Fruit fly (Drosophila melanogaster) whole organism, wandering third instar larva: ENCODE measurements around the gene CG34258.
A peak's percentile ranks its signal among the peaks of the same experiment; 100 is the strongest.

Experiments
- CG9705 ChIP-seq: fragments of 200-800 bp; sonication (Bioruptor generic); optimal IDR thresholded peaks from 2 replicates; lab custom pipeline; 2018; ENCODE audit warnings: missing biosample characterization, mild to moderate bottlenecking, missing genetic modification characterization
- CrebA ChIP-seq: fragments of 200-800 bp; sonication (Bioruptor generic); optimal IDR thresholded peaks from 2 replicates; lab custom pipeline; 2016; ENCODE audit warnings: missing biosample characterization, mild to moderate bottlenecking, missing genetic modification characterization, borderline replicate concordance
- Dif ChIP-seq: fragments of 200-275, 200-300 bp; sonication (Bioruptor generic); optimal IDR thresholded peaks from 2 replicates; lab custom pipeline; 2018; ENCODE audit warnings: missing biosample characterization, missing genetic modification characterization; ENCODE audit not compliant: partially characterized antibody
- GATAd ChIP-seq: sonication (Bioruptor generic); optimal IDR thresholded peaks from 2 replicates; lab custom pipeline; 2016; ENCODE audit warnings: missing biosample characterization, missing genetic modification characterization
- HLH106 ChIP-seq: fragments of 200-800 bp; optimal IDR thresholded peaks from 3 replicates; lab custom pipeline; 2019; ENCODE audit warnings: missing biosample characterization, mild to moderate bottlenecking, missing genetic modification characterization, moderate library complexity
- Hnf4 ChIP-seq: fragments of 200-800 bp; sonication (Bioruptor generic); optimal IDR thresholded peaks from 2 replicates; lab custom pipeline; 2016; ENCODE audit warnings: missing biosample characterization, mild to moderate bottlenecking, missing genetic modification characterization
- Hr83 ChIP-seq: fragments of 200-300 bp; sonication (Bioruptor generic); optimal IDR thresholded peaks from 2 replicates; lab custom pipeline; 2016; ENCODE audit warnings: missing biosample characterization, mild to moderate bottlenecking, missing genetic modification characterization, moderate library complexity; ENCODE audit not compliant: poor library complexity, severe bottlenecking
- Mio ChIP-seq: sonication (Bioruptor generic); optimal IDR thresholded peaks from 2 replicates; lab custom pipeline; 2016; ENCODE audit warnings: missing biosample characterization, missing genetic modification characterization
- OdsH ChIP-seq: fragments of 200-800 bp; sonication (Bioruptor generic); optimal IDR thresholded peaks from 2 replicates; lab custom pipeline; 2016; ENCODE audit warnings: missing biosample characterization, mild to moderate bottlenecking, missing genetic modification characterization
- Rel ChIP-seq, 2 experiments: fragments of 200-800 bp; sonication (Bioruptor generic) in 1 of 2; optimal IDR thresholded peaks; 2 replicates in 1 of 2; 3 replicates in 1 of 2; lab custom pipeline; 2016 to 2019; ENCODE audit warnings: mild to moderate bottlenecking in 2 of 2, missing biosample characterization in 2 of 2, missing genetic modification characterization in 2 of 2, moderate library complexity in 1 of 2
- Sp1 ChIP-seq: fragments of 200-800 bp; sonication (Bioruptor generic); optimal IDR thresholded peaks from 3 replicates; lab custom pipeline; 2019; ENCODE audit warnings: missing biosample characterization, mild to moderate bottlenecking, missing genetic modification characterization, moderate library complexity
- Vsx2 ChIP-seq: fragments of 200-300, 225-300 bp; sonication (Bioruptor generic); optimal IDR thresholded peaks from 2 replicates; lab custom pipeline; 2018; ENCODE audit warnings: missing biosample characterization, missing genetic modification characterization; ENCODE audit not compliant: partially characterized antibody
- dl ChIP-seq, 2 experiments: fragments of 175-275, 200-275 bp in 1 of 2; fragments of 200-275 bp in 1 of 2; sonication (Bioruptor generic); optimal IDR thresholded peaks; lab custom pipeline; 2018; ENCODE audit warnings: mild to moderate bottlenecking in 2 of 2, missing biosample characterization in 2 of 2, missing genetic modification characterization in 2 of 2, moderate library complexity in 2 of 2; ENCODE audit not compliant: partially characterized antibody in 2 of 2, insufficient read depth in 1 of 2
- ey ChIP-seq: fragments of 200-800 bp; sonication (Bioruptor generic); optimal IDR thresholded peaks from 2 replicates; lab custom pipeline; 2016; ENCODE audit warnings: missing biosample characterization, missing genetic modification characterization
- fru ChIP-seq: fragments of 200-800 bp; sonication (Bioruptor generic); optimal IDR thresholded peaks from 3 replicates; lab custom pipeline; 2016; ENCODE audit warnings: missing biosample characterization, mild to moderate bottlenecking, missing genetic modification characterization
- h ChIP-seq: fragments of 200-800 bp; sonication (Bioruptor generic); optimal IDR thresholded peaks from 3 replicates; lab custom pipeline; 2016; ENCODE audit warnings: missing biosample characterization, mild to moderate bottlenecking, missing genetic modification characterization
- lola ChIP-seq: fragments of >200 bp; optimal IDR thresholded peaks from 2 replicates; lab custom pipeline; 2017; ENCODE audit warnings: missing biosample characterization, missing genetic modification characterization
- pan ChIP-seq: fragments of >200 bp; optimal IDR thresholded peaks from 2 replicates; lab custom pipeline; 2017
- psq ChIP-seq: fragments of 200-800 bp; sonication (Bioruptor generic); optimal IDR thresholded peaks from 3 replicates; lab custom pipeline; 2017; ENCODE audit warnings: missing biosample characterization, mild to moderate bottlenecking, missing genetic modification characterization, moderate library complexity
- rgr ChIP-seq: fragments of 200-800 bp; sonication (Bioruptor generic); optimal IDR thresholded peaks from 3 replicates; lab custom pipeline; 2016; ENCODE audit warnings: missing biosample characterization, mild to moderate bottlenecking, missing genetic modification characterization
- sv ChIP-seq: fragments of 200-800 bp; sonication (Bioruptor generic); optimal IDR thresholded peaks from 3 replicates; lab custom pipeline; 2016; ENCODE audit warnings: missing biosample characterization, missing genetic modification characterization
- tai ChIP-seq: sonication (Bioruptor generic); optimal IDR thresholded peaks from 2 replicates; lab custom pipeline; 2016; ENCODE audit warnings: missing biosample characterization, missing genetic modification characterization
- usp ChIP-seq: fragments of >200 bp; optimal IDR thresholded peaks from 2 replicates; lab custom pipeline; 2017; ENCODE audit warnings: missing biosample characterization, missing genetic modification characterization
- woc ChIP-seq: sonication (Bioruptor generic); optimal IDR thresholded peaks from 2 replicates; lab custom pipeline; 2016; ENCODE audit warnings: missing biosample characterization, mild to moderate bottlenecking, missing genetic modification characterization

Gene CG34258

DNA sequence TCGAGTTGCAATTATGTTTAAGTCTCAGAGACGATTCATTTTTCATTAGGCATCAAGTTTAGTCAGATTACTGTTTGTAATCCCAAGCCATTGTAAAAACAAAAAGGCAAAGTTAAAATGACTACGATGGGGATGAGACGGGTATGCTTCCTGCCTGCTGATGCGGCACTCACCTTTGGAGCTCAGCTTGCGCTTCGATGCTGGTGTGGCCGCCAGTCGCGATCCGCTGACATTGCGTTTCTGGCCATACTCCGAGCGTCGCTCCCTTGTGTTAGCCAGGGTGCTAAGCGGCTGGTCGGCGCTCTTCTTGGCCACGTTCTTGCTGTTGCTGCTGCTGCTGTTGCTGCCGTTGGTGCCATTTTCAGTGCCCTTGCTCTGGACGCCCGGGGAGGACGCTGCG is 31.8 kb downstream of the CG34258 start:
- TF ChIP-seq GATAd (no peak), CG9705 (no peak), Mio (no peak), dl (GFP tag; optimal IDR thresholded peaks at IDR 0.05; lab: Kevin White, UChicago; ENCODE audit: insufficient read depth in 1 of 2, partially characterized antibody in 2 of 2) (no peak), Hnf4 (GFP tag; lab: Kevin White, UChicago) (no peak), usp (GFP tag; lab: Kevin White, UChicago) (no peak), fru (GFP tag; lab: Kevin White, UChicago) (no peak)

DNA sequence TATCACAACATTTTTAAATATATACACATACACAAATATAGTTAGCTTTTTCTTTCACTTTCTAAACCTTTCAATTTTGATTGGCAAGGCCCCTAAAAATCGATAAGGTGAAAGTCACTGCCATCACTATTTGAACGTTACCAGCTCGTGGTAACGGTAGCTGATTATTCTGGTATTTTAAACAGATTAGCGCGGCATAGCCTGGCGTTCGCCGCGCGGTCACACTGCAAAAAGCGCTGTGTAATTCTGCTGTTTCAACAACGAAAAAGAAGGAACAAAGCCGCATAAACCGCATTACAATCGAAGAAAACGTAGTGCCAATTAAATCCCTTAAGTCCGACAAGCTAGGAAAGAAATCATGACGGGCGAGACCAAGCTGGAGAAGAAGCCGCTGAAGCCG is 36.9 kb downstream of the CG34258 start, which contains the start of gene Rpn1:
TSS of gene Rpn1 (plus strand) at position 219 of the 400 bp plus-strand sequence.
- TF ChIP-seq usp (GFP tag; lab: Kevin White, UChicago) (no peak), Rel (GFP tag; optimal IDR thresholded peaks at IDR 0.05; lab: Kevin White, UChicago) (no peak), Rel (tag; optimal IDR thresholded peaks at IDR 0.05; lab: Kevin White, UChicago) (peak; percentile 29), Hr83 (GFP tag; lab: Kevin White, UChicago) (peak; percentile 23), OdsH (no peak)

DNA sequence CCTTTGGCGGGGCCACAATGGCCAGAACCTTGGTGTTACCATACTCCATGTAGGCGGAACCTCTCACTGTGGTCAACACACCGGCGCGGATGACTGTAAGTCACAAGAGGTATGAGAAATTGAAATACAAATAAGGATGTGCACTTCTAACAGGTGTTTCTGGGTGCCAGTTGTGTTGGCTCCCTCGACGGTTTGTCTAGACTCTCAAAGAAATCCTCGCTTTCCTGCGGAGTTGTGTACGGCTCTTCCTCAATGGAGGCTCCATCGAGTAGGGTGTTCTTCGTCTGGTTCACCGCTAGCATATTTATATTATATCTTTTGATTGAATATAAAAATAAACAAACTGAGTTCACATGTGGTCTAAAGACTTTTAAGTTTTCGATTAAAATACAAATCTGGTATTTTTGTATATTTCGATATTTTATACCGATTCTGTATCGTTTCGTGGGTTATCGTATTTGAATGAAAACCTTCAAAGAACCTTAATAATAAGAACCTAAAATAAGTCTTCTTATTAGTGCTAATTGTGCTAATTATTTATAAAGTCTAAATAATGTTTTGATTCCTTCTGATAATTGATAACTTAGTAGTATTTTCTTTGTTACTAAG is 38.3 kb downstream of the CG34258 start, which contains the start of gene Mtr3:
TSS of gene Mtr3 (minus strand) at position 388 of the 609 bp plus-strand sequence.
- TF ChIP-seq woc (no peak), Dif (GFP tag; lab: Kevin White, UChicago) (no peak), rgr (GFP tag; lab: Kevin White, UChicago) (no peak), dl (GFP tag; optimal IDR thresholded peaks at IDR 0.05; lab: Kevin White, UChicago; ENCODE audit: insufficient read depth in 1 of 2, partially characterized antibody in 2 of 2) (no peak), ey (GFP tag; lab: Kevin White, UChicago) (no peak), Vsx2 (no peak), Hnf4 (GFP tag; lab: Kevin White, UChicago) (no peak), pan (lab: Kevin White, UChicago) (no peak), GATAd (no peak), Sp1 (no peak)

DNA sequence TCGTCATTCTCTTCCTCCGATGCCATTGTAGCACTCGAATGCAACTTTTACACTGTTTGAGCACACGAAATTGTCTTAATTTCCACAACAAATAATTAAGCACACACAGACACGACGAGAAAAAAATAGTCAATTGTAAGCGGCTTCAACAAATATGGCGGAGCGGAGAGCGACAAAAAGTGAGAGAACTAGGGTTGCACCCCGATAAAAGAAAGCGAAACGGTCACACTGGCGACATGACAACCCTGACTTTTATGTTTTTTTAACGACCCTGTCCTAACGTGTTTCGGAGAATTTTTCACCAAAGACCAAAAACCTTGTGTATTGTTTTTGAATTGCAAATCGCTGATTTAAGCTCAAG is 41.7 kb downstream of the CG34258 start, which contains the start of the genes Mi-2 and Prp3:
TSS of gene Mi-2 (minus strand) at position 162 of the 361 bp plus-strand sequence.
TSS of gene Prp3 (plus strand) at position 247 of the 361 bp plus-strand sequence.
- TF ChIP-seq Hr83 (GFP tag; lab: Kevin White, UChicago) (no peak), lola (GFP tag; lab: Kevin White, UChicago) (no peak), ey (GFP tag; lab: Kevin White, UChicago) (no peak), HLH106 (no peak), Rel (GFP tag; optimal IDR thresholded peaks at IDR 0.05; lab: Kevin White, UChicago) (no peak), Rel (tag; optimal IDR thresholded peaks at IDR 0.05; lab: Kevin White, UChicago) (peak; percentile 58), Sp1 (peak; percentile 42), sv (GFP tag; lab: Kevin White, UChicago) (no peak), rgr (GFP tag; lab: Kevin White, UChicago) (no peak), CrebA (no peak), h (no peak), CG9705 (no peak), Dif (GFP tag; lab: Kevin White, UChicago) (peak; percentile 53), tai (GFP tag; lab: Kevin White, UChicago) (no peak), Mio (no peak)

DNA sequence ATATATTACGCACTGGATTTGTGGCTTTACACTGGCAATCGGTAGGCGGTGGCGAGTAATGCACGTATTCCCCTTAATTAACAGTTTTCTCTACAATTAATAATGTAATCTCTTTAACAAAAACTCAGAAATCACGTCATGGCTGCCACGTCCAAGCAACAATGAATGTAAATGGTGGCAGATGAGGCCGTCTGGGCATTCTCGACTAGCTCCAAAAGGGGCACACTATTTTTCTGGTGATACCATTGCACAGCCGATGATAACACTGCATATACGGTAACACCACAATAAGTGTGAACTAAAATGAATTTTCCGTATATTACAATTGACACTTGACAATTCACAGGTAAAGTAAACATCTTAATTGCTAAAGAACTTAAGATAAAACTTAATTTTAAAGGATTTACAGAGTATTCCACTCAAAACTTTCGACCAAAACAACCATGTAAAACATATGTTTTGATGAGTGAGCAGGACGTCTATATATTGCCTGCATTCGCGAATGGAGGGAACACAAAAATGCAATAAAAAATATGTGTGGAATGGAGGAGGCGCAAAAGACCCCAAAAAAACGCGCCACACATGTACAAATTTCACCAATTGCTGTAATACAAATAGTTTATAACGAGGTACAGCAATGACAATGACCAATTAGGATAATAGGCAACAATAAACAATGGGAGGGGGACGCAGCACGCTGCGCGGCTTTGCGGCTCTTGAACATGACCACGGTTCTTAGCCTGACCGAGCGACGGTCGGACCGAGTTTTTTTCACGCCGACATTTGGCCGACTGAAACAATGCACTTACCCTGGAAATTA is 42.3 kb downstream of the CG34258 start:
- peak; percentile 46 for TF ChIP-seq rgr (GFP tag; lab: Kevin White, UChicago)
- TF ChIP-seq Vsx2: no peak
- TF ChIP-seq HLH106: peak; percentile 34
- TF ChIP-seq Sp1: peak; percentile 26
- TF ChIP-seq psq (GFP tag; lab: Kevin White, UChicago): peak; percentile 96
- no peak for TF ChIP-seq Rel (GFP tag; optimal IDR thresholded peaks at IDR 0.05; lab: Kevin White, UChicago)
- TF ChIP-seq Rel (tag; optimal IDR thresholded peaks at IDR 0.05; lab: Kevin White, UChicago): peak; percentile 38
